Worm (Caenorhabditis elegans) whole organism, L1 larva: ENCODE results near the gene Y51H4A.23.

Experiments used
- egl-27 ChIP-seq, 2 experiments: fragments of 150-350 bp in 1 of 2; sonication (generic microtip); optimal IDR thresholded peaks; 3 replicates each; lab custom pipeline; 2017 to 2018; ENCODE audit warnings: missing biosample characterization in 2 of 2, missing genetic modification characterization in 2 of 2, missing genetic modification reagents in 2 of 2
- elt-3 ChIP-seq, 6 experiments: fragments of 150-350 bp in 1 of 6; sonication (generic microtip); optimal IDR thresholded peaks; 2 replicates each; lab custom pipeline; 2017 to 2018; ENCODE audit warnings: missing biosample characterization in 6 of 6, missing genetic modification characterization in 6 of 6, inconsistent platforms in 1 of 6
- fkh-10 ChIP-seq: sonication (generic microtip); optimal IDR thresholded peaks from 2 replicates; lab custom pipeline; 2017; ENCODE audit warnings: missing biosample characterization, missing genetic modification reagents, missing genetic modification characterization
- jun-1 ChIP-seq: fragments of 150-350 bp; optimal IDR thresholded peaks from 2 replicates; lab custom pipeline; 2014; ENCODE audit warnings: missing biosample characterization, missing genetic modification reagents, missing genetic modification characterization
- lsy-2 ChIP-seq, 2 experiments: fragments of 150-350 bp; optimal IDR thresholded peaks; 2 replicates each; lab custom pipeline; 2014; ENCODE audit warnings: missing biosample characterization in 2 of 2, missing genetic modification characterization in 2 of 2
- nhr-77 ChIP-seq: fragments of 150-350 bp; optimal IDR thresholded peaks from 2 replicates; lab custom pipeline; 2014; ENCODE audit warnings: missing biosample characterization, missing genetic modification characterization
- skn-1 ChIP-seq: fragments of 150-350 bp; optimal IDR thresholded peaks from 2 replicates; lab custom pipeline; 2014; ENCODE audit warnings: missing biosample characterization, missing genetic modification characterization
- snu-23 ChIP-seq: sonication (generic microtip); optimal IDR thresholded peaks from 2 replicates; lab custom pipeline; 2016; ENCODE audit warnings: missing genetic modification characterization, missing compliant biosample characterization

- no peak for TF ChIP-seq fkh-10 (GFP tag; lab: Kevin White, UChicago)
- no peak for TF ChIP-seq skn-1 (tag; lab: Kevin White, UChicago)
- no peak for TF ChIP-seq snu-23
- no peak for TF ChIP-seq nhr-77 (tag; lab: Kevin White, UChicago)
- no peak for TF ChIP-seq jun-1
- TF ChIP-seq lsy-2 (tag; optimal IDR thresholded peaks at IDR 0.05; lab: Kevin White, UChicago), result no peak
- no peak for TF ChIP-seq egl-27 (tag; optimal IDR thresholded peaks at IDR 0.05; lab: Kevin White, UChicago)
- no peak for TF ChIP-seq elt-3 (tag; optimal IDR thresholded peaks at IDR 0.05; lab: Kevin White, UChicago)
These were observed 18.1 kb downstream of the Y51H4A.23 start, which contains the start of gene Y51H4A.24 for ce11 chrIV:16740769-16741168.
